Worm (Caenorhabditis elegans) whole organism, L4 larva: ENCODE data around the gene enee-1.

Experiments
- Y48G9A.11 ChIP-seq: fragments of 200-800 bp; sonication (Bioruptor generic); IDR thresholded peaks from 2 replicates; pipeline ENCODE4 v1.3.6; 2022; ENCODE audit warnings: missing genetic modification reagents, missing genetic modification characterization, missing compliant biosample characterization
- aly-2 ChIP-seq: sonication (generic microtip); optimal IDR thresholded peaks from 2 replicates; lab custom pipeline; 2018; ENCODE audit warnings: missing biosample characterization, missing genetic modification characterization
- lim-7 ChIP-seq: fragments of 200-800 bp; sonication (Bioruptor generic); IDR thresholded peaks from 2 replicates; pipeline ENCODE4 v1.3.6; 2022; ENCODE audit warnings: missing genetic modification characterization, missing compliant biosample characterization
- lin-39 ChIP-seq: fragments of 150-350 bp; optimal IDR thresholded peaks from 2 replicates; lab custom pipeline; 2014; ENCODE audit warnings: missing biosample characterization, missing genetic modification reagents, missing genetic modification characterization
- nhr-11 ChIP-seq: fragments of 150-350 bp; optimal IDR thresholded peaks from 2 replicates; lab custom pipeline; 2014; ENCODE audit warnings: missing biosample characterization, missing genetic modification characterization
- ztf-11 ChIP-seq: fragments of 150-350 bp; optimal IDR thresholded peaks from 2 replicates; lab custom pipeline; 2014; ENCODE audit warnings: missing biosample characterization, missing genetic modification characterization

- TF ChIP-seq ztf-11 (no peak), nhr-11 (tag; lab: Kevin White, UChicago) (no peak), lim-7 (GFP tag; lab: Robert Waterston, UW) (no peak), lin-39 (tag; lab: Kevin White, UChicago) (no peak), aly-2 (tag; lab: Kevin White, UChicago) (no peak), Y48G9A.11 (GFP tag; lab: Robert Waterston, UW) (no peak)
Measured at ce11 chrII:1334-1898, 23.1 kb upstream of the enee-1 start, which contains the start of gene 2L52.1.
